Worm (Caenorhabditis elegans): ENCODE results near the gene T05A8.2.
"Not testable (repeated sequence)": the region's sequence is repeated elsewhere in the genome, so short reads cannot be mapped to it uniquely, and the experiment has no call there.

T05A8.2 gene

DNA sequence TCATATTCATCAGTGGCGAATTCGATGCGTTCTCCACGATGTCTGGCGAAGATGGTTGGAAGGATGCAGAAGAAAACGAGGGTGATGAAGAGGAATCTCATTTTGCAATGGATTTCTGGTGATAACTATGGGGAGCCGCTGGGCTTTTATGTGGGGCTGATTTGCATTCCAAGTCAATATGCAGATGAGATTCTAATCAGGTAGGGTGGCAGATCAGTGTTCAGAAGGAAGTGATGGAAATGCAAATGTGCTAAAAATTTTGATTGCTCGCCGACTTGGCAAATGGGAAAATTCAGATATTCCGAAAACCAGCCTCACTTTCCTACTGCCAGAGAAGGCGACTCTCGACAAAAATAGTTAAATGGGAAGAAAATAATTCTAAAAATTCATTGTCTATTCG, 20.7 kb downstream of the T05A8.2 start, which contains the start of gene nspf-3:
nspf-3 (minus strand) TSS at position 101 of the 400 bp plus-strand sequence.
- no peak for TF ChIP-seq C17E4.6 (GFP tag; IDR thresholded peaks at IDR 0.05)
- no peak for TF ChIP-seq nhr-80 (tag; optimal IDR thresholded peaks at IDR 0.05)
- no peak for TF ChIP-seq K12H6.12 (tag; optimal IDR thresholded peaks at IDR 0.05)
- TF ChIP-seq athp-1 (tag; optimal IDR thresholded peaks at IDR 0.05), result no peak
- no peak for TF ChIP-seq egl-44 (GFP tag; IDR thresholded peaks at IDR 0.05)
- no peak for TF ChIP-seq mel-28 (tag; optimal IDR thresholded peaks at IDR 0.05; ENCODE audit: borderline replicate concordance)
- TF ChIP-seq rpc-1 (optimal IDR thresholded peaks at IDR 0.05), result no peak
- TF ChIP-seq rpc-1 (tag; optimal IDR thresholded peaks at IDR 0.05), result no peak
- no peak for TF ChIP-seq Y53F4B.3 (GFP tag; IDR thresholded peaks at IDR 0.05)
- TF ChIP-seq F57A8.1 (GFP tag; optimal IDR thresholded peaks at IDR 0.05), result no peak

DNA sequence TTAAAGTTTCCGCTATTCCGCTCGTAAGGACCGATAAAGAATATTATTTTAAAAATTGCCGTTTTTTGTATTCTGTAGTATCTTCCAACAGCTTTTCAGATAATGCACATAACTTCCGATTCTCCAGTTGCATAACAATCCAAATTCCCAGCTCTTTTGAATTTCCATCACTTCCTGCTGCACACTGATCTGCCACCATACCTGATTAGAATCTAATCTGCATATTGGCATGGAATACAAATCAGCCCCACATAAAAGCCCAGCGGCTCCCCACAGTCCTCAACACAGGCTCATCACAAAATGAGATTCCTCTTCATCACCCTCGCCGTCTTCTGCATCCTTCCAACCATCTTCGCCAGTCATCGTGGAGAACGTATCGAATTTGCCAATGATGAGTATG, 22.2 kb downstream of the T05A8.2 start, which contains the start of gene nspf-2:
nspf-2 (plus strand) TSS at position 301 of the 400 bp plus-strand sequence.
- not testable (repeated sequence) for TF ChIP-seq unc-62 (GFP tag; optimal IDR thresholded peaks at IDR 0.05); lag-1 (GFP tag; IDR thresholded peaks at IDR 0.05); D2030.7 (GFP tag; IDR thresholded peaks at IDR 0.05)

DNA sequence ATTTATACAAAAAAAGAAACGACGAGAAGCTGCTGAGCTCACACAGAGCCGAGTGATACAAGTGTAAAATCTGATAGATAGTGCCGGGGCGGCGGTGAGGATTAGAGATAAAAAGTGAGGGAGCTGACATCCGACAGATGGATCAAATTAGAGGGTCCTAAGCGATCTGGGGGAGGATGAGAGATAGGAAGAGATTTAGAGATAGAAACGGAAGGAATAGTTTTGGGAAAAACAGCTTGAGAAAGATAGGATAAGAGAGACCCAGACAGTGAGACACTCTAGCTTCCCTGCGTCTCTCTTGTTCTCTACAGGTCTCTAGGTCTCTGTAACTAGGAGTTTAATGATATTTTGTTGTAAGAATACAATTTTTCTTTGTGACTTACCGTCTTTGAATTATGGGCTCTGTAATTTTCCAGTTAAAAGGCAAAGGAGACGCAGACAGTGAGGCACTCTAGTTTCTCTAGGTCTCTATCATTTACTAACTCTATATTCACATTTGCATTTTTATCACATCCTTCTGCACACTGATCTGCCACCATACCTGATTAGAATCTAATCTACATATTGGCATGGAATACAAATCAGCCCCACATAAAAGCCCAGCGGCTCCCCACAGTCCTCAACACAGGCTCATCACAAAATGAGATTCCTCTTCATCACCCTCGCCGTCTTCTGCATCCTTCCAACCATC, 23.7 kb downstream of the T05A8.2 start, which contains the start of the genes sup-9 and nspf-1:
sup-9 (minus strand) TSS at position 43 of the 691 bp plus-strand sequence.
nspf-1 (plus strand) TSS at position 641 of the 691 bp plus-strand sequence.
- TF ChIP-seq ztf-18 (tag; optimal IDR thresholded peaks at IDR 0.05) (no peak), ama-1 (optimal IDR thresholded peaks at IDR 0.05) (no peak), ama-1 (GFP tag; optimal IDR thresholded peaks at IDR 0.05) (no peak), F52B5.7 (tag; optimal IDR thresholded peaks at IDR 0.05) (no peak), hlh-26 (GFP tag; conservative IDR thresholded peaks at IDR 0.05) (no peak), ztf-3 (GFP tag; optimal IDR thresholded peaks at IDR 0.05) (no peak), hmg-1.2 (GFP tag; IDR thresholded peaks at IDR 0.05) (no peak), let-526 (GFP tag; IDR thresholded peaks at IDR 0.05) (no peak), Y95B8A.8 (GFP tag; IDR thresholded peaks at IDR 0.05) (no peak), B0261.1 (tag; optimal IDR thresholded peaks at IDR 0.05) (no peak), F57C9.4 (tag; optimal IDR thresholded peaks at IDR 0.05) (no peak), F10E7.11 (tag; optimal IDR thresholded peaks at IDR 0.05) (no peak)

DNA sequence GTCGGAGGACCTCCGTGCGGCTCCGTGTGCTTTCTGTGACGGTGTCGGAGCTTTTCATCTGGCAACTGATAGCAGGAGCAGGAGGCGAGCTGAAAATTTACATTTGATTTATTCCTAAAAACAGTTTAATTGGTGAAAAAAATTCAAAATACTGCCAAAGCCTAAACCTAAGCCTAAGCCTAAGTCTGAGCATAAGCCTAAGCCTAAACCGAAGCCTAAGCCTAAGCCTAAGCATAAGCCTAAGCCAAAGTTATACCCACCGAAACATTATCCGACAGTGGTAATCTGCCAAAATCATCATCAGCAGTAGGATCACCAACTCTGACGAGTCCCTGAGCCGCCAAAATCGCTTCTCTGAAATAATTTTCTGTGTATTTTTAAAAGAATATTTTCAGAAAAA, 26.0 kb downstream of the T05A8.2 start:
- TF ChIP-seq nhr-179 (tag; optimal IDR thresholded peaks at IDR 0.05) (no peak), ceh-27 (GFP tag; optimal IDR thresholded peaks at IDR 0.05) (no peak), D2030.7 (GFP tag; IDR thresholded peaks at IDR 0.05) (no peak), chd-7 (tag; optimal IDR thresholded peaks at IDR 0.05) (no peak), lsl-1 (GFP tag; optimal IDR thresholded peaks at IDR 0.05) (no peak), snpc-1.3 (tag; optimal IDR thresholded peaks at IDR 0.05; ENCODE audit: insufficient read depth) (no peak), K12H6.12 (tag; optimal IDR thresholded peaks at IDR 0.05) (no peak), aptf-2 (GFP tag; conservative IDR thresholded peaks at IDR 0.05) (no peak), Y53G8AR.9 (GFP tag; conservative IDR thresholded peaks at IDR 0.05) (no peak), athp-1 (tag; optimal IDR thresholded peaks at IDR 0.05) (no peak), F33H1.4 (GFP tag; IDR thresholded peaks at IDR 0.05) (no peak), efl-1 (GFP tag; optimal IDR thresholded peaks at IDR 0.05) (no peak), sptf-2 (GFP tag; optimal IDR thresholded peaks at IDR 0.05) (no peak), F52B5.7 (tag; optimal IDR thresholded peaks at IDR 0.05) (no peak), F22D6.2 (tag; optimal IDR thresholded peaks at IDR 0.05) (no peak), snpc-4 (GFP tag; optimal IDR thresholded peaks at IDR 0.05) (no peak), snpc-4 (tag; optimal IDR thresholded peaks at IDR 0.05) (no peak)
